Worm (Caenorhabditis elegans) whole organism, L3 larva: ENCODE results near the gene hrg-2.
"Not testable (repeated sequence)": the region's sequence is repeated elsewhere in the genome, so short reads cannot be mapped to it uniquely, and the experiment has no call there.

Source experiments
- R02D3.7 ChIP-seq: fragments of 150-350 bp; optimal IDR thresholded peaks from 2 replicates; lab custom pipeline; 2014; ENCODE audit warnings: missing biosample characterization, missing genetic modification characterization
- ZK546.5 ChIP-seq: sonication (generic microtip); optimal IDR thresholded peaks from 2 replicates; lab custom pipeline; 2017; ENCODE audit warnings: missing biosample characterization, missing genetic modification characterization
- ama-1 ChIP-seq: fragments of 150-350 bp; optimal IDR thresholded peaks from 2 replicates; lab custom pipeline; 2018
- ceh-82 ChIP-seq: fragments of 150-350 bp; optimal IDR thresholded peaks from 2 replicates; lab custom pipeline; 2014; ENCODE audit warnings: missing biosample characterization, missing genetic modification characterization
- ceh-9 ChIP-seq: sonication (generic microtip); optimal IDR thresholded peaks from 2 replicates; lab custom pipeline; 2018; ENCODE audit warnings: missing biosample characterization, missing genetic modification characterization
- daf-12 ChIP-seq: fragments of 150-350 bp; optimal IDR thresholded peaks from 2 replicates; lab custom pipeline; 2014; ENCODE audit warnings: missing biosample characterization, missing genetic modification reagents, missing genetic modification characterization
- egl-27 ChIP-seq: sonication (generic microtip); optimal IDR thresholded peaks from 4 replicates; lab custom pipeline; 2017; ENCODE audit warnings: missing biosample characterization, missing genetic modification reagents, missing genetic modification characterization
- egl-5 ChIP-seq: fragments of 150-350 bp; optimal IDR thresholded peaks from 2 replicates; lab custom pipeline; 2017; ENCODE audit warnings: missing biosample characterization, missing genetic modification reagents, missing genetic modification characterization, inconsistent platforms
- elt-1 ChIP-seq: fragments of 150-350 bp; optimal IDR thresholded peaks from 2 replicates; lab custom pipeline; 2014; ENCODE audit warnings: missing biosample characterization, missing genetic modification characterization
- elt-3 ChIP-seq, 3 experiments: fragments of 150-350 bp in 1 of 3; sonication (generic microtip) in 2 of 3; optimal IDR thresholded peaks; 2 replicates in 2 of 3; 4 replicates in 1 of 3; lab custom pipeline; 2014 to 2017; ENCODE audit warnings: missing biosample characterization in 3 of 3, missing genetic modification characterization in 3 of 3
- fkh-2 ChIP-seq: fragments of 150-350 bp; optimal IDR thresholded peaks from 2 replicates; lab custom pipeline; 2014; ENCODE audit warnings: missing biosample characterization, missing genetic modification reagents, missing genetic modification characterization
- fos-1 ChIP-seq: fragments of 150-350 bp; optimal IDR thresholded peaks from 2 replicates; lab custom pipeline; 2014; ENCODE audit warnings: missing biosample characterization, missing genetic modification characterization
- hmg-11 ChIP-seq: sonication (generic microtip); optimal IDR thresholded peaks from 2 replicates; lab custom pipeline; 2016; ENCODE audit warnings: missing genetic modification characterization, missing compliant biosample characterization
- jun-1 ChIP-seq: fragments of 150-350 bp; optimal IDR thresholded peaks from 2 replicates; lab custom pipeline; 2014; ENCODE audit warnings: missing biosample characterization, missing genetic modification reagents, missing genetic modification characterization
- lin-15B ChIP-seq: fragments of 150-350 bp; optimal IDR thresholded peaks from 2 replicates; lab custom pipeline; 2014; ENCODE audit warnings: missing biosample characterization, missing genetic modification characterization
- lin-39 ChIP-seq: fragments of 150-350 bp; optimal IDR thresholded peaks from 2 replicates; lab custom pipeline; 2018; ENCODE audit warnings: missing biosample characterization, missing genetic modification reagents, missing genetic modification characterization
- mdl-1 ChIP-seq: fragments of 150-350 bp; optimal IDR thresholded peaks from 2 replicates; lab custom pipeline; 2014; ENCODE audit warnings: missing biosample characterization, missing genetic modification characterization
- mml-1 ChIP-seq: fragments of 150-350 bp; sonication (generic microtip); optimal IDR thresholded peaks from 3 replicates; lab custom pipeline; 2014; ENCODE audit warnings: missing biosample characterization, missing genetic modification characterization
- nfya-1 ChIP-seq: sonication (generic microtip); optimal IDR thresholded peaks from 2 replicates; lab custom pipeline; 2017; ENCODE audit warnings: missing genetic modification characterization, mild to moderate bottlenecking, missing compliant biosample characterization, antibody characterized with exemption, moderate library complexity; ENCODE audit not compliant: insufficient read depth
- nhr-11 ChIP-seq: fragments of 150-350 bp; optimal IDR thresholded peaks from 2 replicates; lab custom pipeline; 2014; ENCODE audit warnings: missing biosample characterization, missing genetic modification characterization
- nhr-12 ChIP-seq: fragments of 150-350 bp; optimal IDR thresholded peaks from 2 replicates; lab custom pipeline; 2014; ENCODE audit warnings: missing biosample characterization, missing genetic modification characterization
- nhr-23 ChIP-seq: fragments of 150-350 bp; optimal IDR thresholded peaks from 2 replicates; lab custom pipeline; 2014; ENCODE audit warnings: missing biosample characterization, missing genetic modification reagents, missing genetic modification characterization
- nhr-237 ChIP-seq: fragments of 150-350 bp; optimal IDR thresholded peaks from 2 replicates; lab custom pipeline; 2014; ENCODE audit warnings: missing biosample characterization, missing genetic modification characterization
- nhr-76 ChIP-seq: fragments of 150-350 bp; sonication (generic microtip); optimal IDR thresholded peaks from 5 replicates; lab custom pipeline; 2014; ENCODE audit warnings: missing biosample characterization, missing genetic modification characterization
- pha-4 ChIP-seq: fragments of 150-350 bp; optimal IDR thresholded peaks from 2 replicates; lab custom pipeline; 2014; ENCODE audit warnings: missing biosample characterization, missing genetic modification reagents, missing genetic modification characterization
- pqm-1 ChIP-seq: fragments of 150-350 bp; optimal IDR thresholded peaks from 2 replicates; lab custom pipeline; 2017; ENCODE audit warnings: missing biosample characterization, missing genetic modification characterization, inconsistent platforms
- sea-2 ChIP-seq: fragments of 150-350 bp; sonication (generic microtip); optimal IDR thresholded peaks from 4 replicates; lab custom pipeline; 2014; ENCODE audit warnings: missing biosample characterization, missing genetic modification reagents, missing genetic modification characterization
- snpc-4 ChIP-seq: fragments of 150-350 bp; optimal IDR thresholded peaks from 2 replicates; lab custom pipeline; 2014; ENCODE audit warnings: missing biosample characterization, missing genetic modification characterization
- tbx-2 ChIP-seq: sonication (generic microtip); optimal IDR thresholded peaks from 2 replicates; lab custom pipeline; 2016; ENCODE audit warnings: mild to moderate bottlenecking, missing genetic modification characterization, missing compliant biosample characterization
- unc-39 ChIP-seq: sonication (generic microtip); optimal IDR thresholded peaks from 4 replicates; lab custom pipeline; 2017; ENCODE audit warnings: missing biosample characterization, missing genetic modification characterization
- unc-62 ChIP-seq: fragments of 150-350 bp; sonication (generic microtip); optimal IDR thresholded peaks from 4 replicates; lab custom pipeline; 2014; ENCODE audit warnings: missing biosample characterization, missing genetic modification reagents, missing genetic modification characterization
- zag-1 ChIP-seq: fragments of 150-350 bp; optimal IDR thresholded peaks from 2 replicates; lab custom pipeline; 2014; ENCODE audit warnings: missing biosample characterization, missing genetic modification characterization
- ztf-11 ChIP-seq: fragments of 150-350 bp; optimal IDR thresholded peaks from 2 replicates; lab custom pipeline; 2014; ENCODE audit warnings: missing biosample characterization, missing genetic modification characterization
- ztf-4 ChIP-seq: fragments of 150-350 bp; optimal IDR thresholded peaks from 2 replicates; lab custom pipeline; 2014; ENCODE audit warnings: missing biosample characterization, missing genetic modification characterization

hrg-2 gene

ce11 chrV:12397545-12397944 lies 12.8 kb downstream of the hrg-2 start, which contains the start of gene K01D12.5:
TSS of gene K01D12.5 (plus strand) at chrV:12397845.
- TF ChIP-seq ZK546.5 (tag; lab: Kevin White, UChicago) (no peak), R02D3.7 (no peak), fkh-2 (no peak), egl-27 (no peak), ztf-4 (no peak), hmg-11 (tag; lab: Kevin White, UChicago) (no peak), sea-2 (GFP tag; lab: Kevin White, UChicago) (no peak), lin-15B (no peak), ceh-82 (tag; lab: Kevin White, UChicago) (no peak), nhr-12 (no peak), ztf-11 (no peak)

- no peak for TF ChIP-seq tbx-2 (tag; lab: Kevin White, UChicago)
- TF ChIP-seq fos-1 (tag; lab: Kevin White, UChicago): no peak
- no peak for TF ChIP-seq egl-27
- no peak for TF ChIP-seq egl-5 (tag; lab: Kevin White, UChicago)
- TF ChIP-seq ZK546.5 (tag; lab: Kevin White, UChicago): no peak
- TF ChIP-seq jun-1 (tag; lab: Kevin White, UChicago): no peak
These were observed 14.6 kb downstream of the hrg-2 start, which contains the start of gene twk-14 for ce11 chrV:12395699-12396098. TSS of gene twk-14 (minus strand) at chrV:12395706.

ce11 chrV:12386154-12386553 lies 24.2 kb downstream of the hrg-2 start, which contains the start of gene K01D12.15:
TSS of gene K01D12.15 (plus strand) at chrV:12386454.
- TF ChIP-seq hmg-11 (tag; lab: Kevin White, UChicago): no peak
- no peak for TF ChIP-seq unc-39 (tag; lab: Kevin White, UChicago)
- TF ChIP-seq ama-1 (lab: Kevin White, UChicago): no peak
- no peak for TF ChIP-seq elt-3 (tag; optimal IDR thresholded peaks at IDR 0.05; lab: Kevin White, UChicago)
- TF ChIP-seq egl-5 (tag; lab: Kevin White, UChicago): no peak
- no peak for TF ChIP-seq fkh-2
- no peak for TF ChIP-seq ceh-82 (tag; lab: Kevin White, UChicago)
- TF ChIP-seq mdl-1 (tag; lab: Kevin White, UChicago): no peak
- no peak for TF ChIP-seq nhr-237 (tag; lab: Kevin White, UChicago)
- no peak for TF ChIP-seq ceh-9 (tag; lab: Kevin White, UChicago)
- no peak for TF ChIP-seq nfya-1 (tag; lab: Kevin White, UChicago)

- TF ChIP-seq pha-4 (tag; lab: Kevin White, UChicago) (no peak), daf-12 (tag; lab: Kevin White, UChicago) (no peak), ama-1 (lab: Kevin White, UChicago) (no peak), pqm-1 (tag; lab: Kevin White, UChicago) (no peak), unc-39 (tag; lab: Kevin White, UChicago) (no peak), fos-1 (tag; lab: Kevin White, UChicago) (no peak), nhr-237 (tag; lab: Kevin White, UChicago) (no peak), nhr-23 (tag; lab: Kevin White, UChicago) (no peak), snpc-4 (no peak), mml-1 (tag; lab: Kevin White, UChicago) (no peak), elt-3 (tag; optimal IDR thresholded peaks at IDR 0.05; lab: Kevin White, UChicago) (no peak), ztf-11 (no peak), nfya-1 (tag; lab: Kevin White, UChicago) (no peak), zag-1 (tag; lab: Kevin White, UChicago) (no peak), nhr-76 (tag; lab: Kevin White, UChicago) (no peak), elt-1 (no peak), nhr-11 (no peak), unc-62 (no peak), mdl-1 (tag; lab: Kevin White, UChicago) (no peak), lin-39 (tag; lab: Kevin White, UChicago) (no peak)
- TF ChIP-seq, all 47 proteins: peak for 0
These were observed 33.1 kb downstream of the hrg-2 start, which contains the start of gene K01D12.1 for ce11 chrV:12377256-12377655. TSS of gene K01D12.1 (plus strand) at chrV:12377556.

ce11 chrV:12374252-12374651 lies 36.1 kb downstream of the hrg-2 start, which contains the start of gene F23H12.10:
TSS of gene F23H12.10 (minus strand) at chrV:12374263.
- TF ChIP-seq snpc-4; ceh-82 (tag; lab: Kevin White, UChicago); R02D3.7: not testable (repeated sequence)
